Worm (Caenorhabditis elegans) whole organism, L3 larva: ENCODE data around the gene octr-1.

ENCODE experiments used
- ZK546.5 ChIP-seq: sonication (generic microtip); optimal IDR thresholded peaks from 2 replicates; lab custom pipeline; 2017; ENCODE audit warnings: missing biosample characterization, missing genetic modification characterization
- aly-2 ChIP-seq: fragments of 150-350 bp; optimal IDR thresholded peaks from 2 replicates; lab custom pipeline; 2014; ENCODE audit warnings: missing biosample characterization, missing genetic modification characterization
- ceh-16 ChIP-seq: sonication (generic microtip); optimal IDR thresholded peaks from 2 replicates; lab custom pipeline; 2017; ENCODE audit warnings: missing biosample characterization, missing genetic modification characterization
- ceh-28 ChIP-seq: fragments of 150-350 bp; optimal IDR thresholded peaks from 2 replicates; lab custom pipeline; 2014; ENCODE audit warnings: missing biosample characterization, missing genetic modification reagents, missing genetic modification characterization
- ceh-82 ChIP-seq: fragments of 150-350 bp; optimal IDR thresholded peaks from 2 replicates; lab custom pipeline; 2014; ENCODE audit warnings: missing biosample characterization, missing genetic modification characterization
- daf-12 ChIP-seq: fragments of 150-350 bp; optimal IDR thresholded peaks from 2 replicates; lab custom pipeline; 2014; ENCODE audit warnings: missing biosample characterization, missing genetic modification reagents, missing genetic modification characterization
- egl-5 ChIP-seq: fragments of 150-350 bp; optimal IDR thresholded peaks from 2 replicates; lab custom pipeline; 2017; ENCODE audit warnings: missing biosample characterization, missing genetic modification reagents, missing genetic modification characterization, inconsistent platforms
- elt-1 ChIP-seq: fragments of 150-350 bp; optimal IDR thresholded peaks from 2 replicates; lab custom pipeline; 2014; ENCODE audit warnings: missing biosample characterization, missing genetic modification characterization
- elt-2 ChIP-seq: sonication (generic microtip); optimal IDR thresholded peaks from 2 replicates; lab custom pipeline; 2016; ENCODE audit warnings: missing genetic modification reagents, mild to moderate bottlenecking, missing genetic modification characterization, missing compliant biosample characterization
- elt-3 ChIP-seq, 3 experiments: fragments of 150-350 bp in 1 of 3; sonication (generic microtip) in 2 of 3; optimal IDR thresholded peaks; 2 replicates in 2 of 3; 4 replicates in 1 of 3; lab custom pipeline; 2014 to 2017; ENCODE audit warnings: missing biosample characterization in 3 of 3, missing genetic modification characterization in 3 of 3
- eor-1 ChIP-seq, 2 experiments: fragments of 150-350 bp; optimal IDR thresholded peaks; 2 replicates each; lab custom pipeline; 2014 to 2018; ENCODE audit warnings: missing biosample characterization in 2 of 2, missing genetic modification characterization in 2 of 2
- fkh-2 ChIP-seq: fragments of 150-350 bp; optimal IDR thresholded peaks from 2 replicates; lab custom pipeline; 2014; ENCODE audit warnings: missing biosample characterization, missing genetic modification reagents, missing genetic modification characterization
- fos-1 ChIP-seq: fragments of 150-350 bp; optimal IDR thresholded peaks from 2 replicates; lab custom pipeline; 2014; ENCODE audit warnings: missing biosample characterization, missing genetic modification characterization
- lin-15B ChIP-seq: fragments of 150-350 bp; optimal IDR thresholded peaks from 2 replicates; lab custom pipeline; 2014; ENCODE audit warnings: missing biosample characterization, missing genetic modification characterization
- lin-39 ChIP-seq: fragments of 150-350 bp; optimal IDR thresholded peaks from 2 replicates; lab custom pipeline; 2018; ENCODE audit warnings: missing biosample characterization, missing genetic modification reagents, missing genetic modification characterization
- lsy-12 ChIP-seq: sonication (generic microtip); optimal IDR thresholded peaks from 2 replicates; lab custom pipeline; 2016; ENCODE audit warnings: mild to moderate bottlenecking, missing genetic modification characterization, missing compliant biosample characterization
- mdl-1 ChIP-seq: fragments of 150-350 bp; optimal IDR thresholded peaks from 2 replicates; lab custom pipeline; 2014; ENCODE audit warnings: missing biosample characterization, missing genetic modification characterization
- nhr-11 ChIP-seq: fragments of 150-350 bp; optimal IDR thresholded peaks from 2 replicates; lab custom pipeline; 2014; ENCODE audit warnings: missing biosample characterization, missing genetic modification characterization
- nhr-12 ChIP-seq: fragments of 150-350 bp; optimal IDR thresholded peaks from 2 replicates; lab custom pipeline; 2014; ENCODE audit warnings: missing biosample characterization, missing genetic modification characterization
- nhr-23 ChIP-seq: fragments of 150-350 bp; optimal IDR thresholded peaks from 2 replicates; lab custom pipeline; 2014; ENCODE audit warnings: missing biosample characterization, missing genetic modification reagents, missing genetic modification characterization
- nhr-237 ChIP-seq: fragments of 150-350 bp; optimal IDR thresholded peaks from 2 replicates; lab custom pipeline; 2014; ENCODE audit warnings: missing biosample characterization, missing genetic modification characterization
- nhr-25 ChIP-seq: sonication (generic microtip); optimal IDR thresholded peaks from 2 replicates; lab custom pipeline; 2017; ENCODE audit warnings: missing biosample characterization, missing genetic modification characterization
- nhr-43 ChIP-seq: sonication (generic microtip); optimal IDR thresholded peaks from 2 replicates; lab custom pipeline; 2016; ENCODE audit warnings: mild to moderate bottlenecking, missing genetic modification characterization, missing compliant biosample characterization; ENCODE audit not compliant: poor library complexity, severe bottlenecking
- nhr-67 ChIP-seq: fragments of 150-350 bp; optimal IDR thresholded peaks from 2 replicates; lab custom pipeline; 2014; ENCODE audit warnings: missing biosample characterization, missing genetic modification characterization
- nhr-76 ChIP-seq: fragments of 150-350 bp; sonication (generic microtip); optimal IDR thresholded peaks from 5 replicates; lab custom pipeline; 2014; ENCODE audit warnings: missing biosample characterization, missing genetic modification characterization
- skn-1 ChIP-seq: fragments of 150-350 bp; optimal IDR thresholded peaks from 2 replicates; lab custom pipeline; 2014; ENCODE audit warnings: missing biosample characterization, missing genetic modification characterization
- snpc-4 ChIP-seq: fragments of 150-350 bp; optimal IDR thresholded peaks from 2 replicates; lab custom pipeline; 2014; ENCODE audit warnings: missing biosample characterization, missing genetic modification characterization
- tbx-2 ChIP-seq: sonication (generic microtip); optimal IDR thresholded peaks from 2 replicates; lab custom pipeline; 2016; ENCODE audit warnings: mild to moderate bottlenecking, missing genetic modification characterization, missing compliant biosample characterization
- unc-39 ChIP-seq: sonication (generic microtip); optimal IDR thresholded peaks from 4 replicates; lab custom pipeline; 2017; ENCODE audit warnings: missing biosample characterization, missing genetic modification characterization
- zag-1 ChIP-seq: fragments of 150-350 bp; optimal IDR thresholded peaks from 2 replicates; lab custom pipeline; 2014; ENCODE audit warnings: missing biosample characterization, missing genetic modification characterization
- ztf-11 ChIP-seq: fragments of 150-350 bp; optimal IDR thresholded peaks from 2 replicates; lab custom pipeline; 2014; ENCODE audit warnings: missing biosample characterization, missing genetic modification characterization
- ztf-4 ChIP-seq: fragments of 150-350 bp; optimal IDR thresholded peaks from 2 replicates; lab custom pipeline; 2014; ENCODE audit warnings: missing biosample characterization, missing genetic modification characterization

The octr-1 gene

DNA sequence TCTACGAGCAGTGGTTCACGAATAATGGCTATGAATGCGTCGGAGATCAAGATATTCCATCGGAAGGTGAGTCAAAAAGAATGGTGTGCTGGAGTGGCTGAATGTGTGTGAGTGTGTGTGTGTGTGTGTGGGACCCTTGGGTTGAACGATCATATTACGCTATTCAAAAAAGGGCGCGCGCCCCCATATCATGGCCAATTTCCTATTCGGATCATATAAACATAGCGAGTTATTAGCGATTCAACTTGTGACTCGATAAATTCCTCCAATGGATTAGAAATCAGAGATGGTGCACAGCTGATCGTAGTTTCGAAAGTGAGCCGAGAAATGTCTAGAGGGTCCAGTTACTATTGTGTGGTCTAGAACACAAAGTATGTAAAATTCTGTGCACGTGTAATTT, 36.8 kb upstream of the octr-1 start, which contains the start of gene srv-7:
TSS of gene srv-7 (minus strand) at position 101 of the 400 bp plus-strand sequence.
- TF ChIP-seq nhr-12 (tag; lab: Kevin White, UChicago) (no peak), ztf-4 (tag; lab: Kevin White, UChicago) (no peak), nhr-237 (tag; lab: Kevin White, UChicago) (no peak), eor-1 (tag; optimal IDR thresholded peaks at IDR 0.05; lab: Kevin White, UChicago) (no peak)

DNA sequence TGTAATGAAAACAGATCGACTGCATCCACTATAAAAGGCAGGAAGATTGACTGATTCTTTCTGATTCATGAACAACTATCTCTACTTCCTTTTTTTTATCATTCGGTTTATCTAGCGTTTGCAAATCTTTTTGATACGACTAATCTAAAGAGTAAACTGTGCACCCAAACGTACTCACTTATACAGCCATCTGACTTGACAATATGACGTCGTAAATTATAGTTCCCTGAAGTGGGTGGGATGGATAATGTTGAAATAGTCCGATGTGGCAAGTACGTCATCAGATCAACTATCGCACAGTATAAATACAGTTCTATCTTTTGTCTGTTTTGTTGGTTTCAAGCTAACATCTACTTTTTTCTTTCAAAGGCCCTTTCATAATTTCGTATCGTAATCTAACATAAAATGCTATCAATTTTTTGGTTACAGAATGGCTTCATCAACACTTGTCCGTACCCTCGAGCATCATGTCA, 35.9 kb upstream of the octr-1 start, which contains the start of gene T22B7.3:
TSS of gene T22B7.3 (plus strand) at position 423 of the 473 bp plus-strand sequence.
- TF ChIP-seq nhr-11 (tag; lab: Kevin White, UChicago) (no peak), nhr-12 (tag; lab: Kevin White, UChicago) (no peak), tbx-2 (no peak), ztf-11 (tag; lab: Kevin White, UChicago) (no peak)

DNA sequence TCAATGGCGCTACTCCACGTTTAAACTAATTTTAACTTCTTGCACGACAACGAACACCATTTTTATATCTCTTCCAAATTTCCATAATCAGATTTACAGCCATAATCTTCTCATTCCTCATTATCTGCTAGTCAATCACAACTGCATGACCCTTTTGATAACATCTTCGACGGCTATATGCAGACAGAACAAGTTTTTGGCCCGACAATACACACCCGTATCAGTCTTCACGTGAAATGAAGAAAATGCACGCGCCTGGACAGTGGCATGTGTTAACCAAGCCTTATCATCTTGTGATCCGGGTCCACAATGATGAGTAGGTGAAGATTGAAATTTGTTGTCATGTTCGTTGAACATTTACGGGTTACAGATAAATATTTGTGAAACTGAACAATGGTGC, 34.6 kb upstream of the octr-1 start:
- TF ChIP-seq nhr-43 = peak; percentile 89
- peak; percentile 44 for TF ChIP-seq nhr-23 (tag; lab: Kevin White, UChicago)
- TF ChIP-seq egl-5 (tag; lab: Kevin White, UChicago) = no peak
- peak in 1 of 3 experiments; percentile 55 for TF ChIP-seq elt-3 (tag; optimal IDR thresholded peaks at IDR 0.05; lab: Kevin White, UChicago)
- no peak for TF ChIP-seq elt-2 (tag; lab: Kevin White, UChicago)
- no peak for TF ChIP-seq nhr-76 (tag; lab: Kevin White, UChicago)
- TF ChIP-seq unc-39 (tag; lab: Kevin White, UChicago) = no peak
- peak; percentile 82 for TF ChIP-seq elt-1 (tag; lab: Kevin White, UChicago)
- TF ChIP-seq nhr-25 (tag; lab: Kevin White, UChicago) = peak; percentile 76
- TF ChIP-seq ceh-28 = no peak
- peak; percentile 1 for TF ChIP-seq mdl-1 (tag; lab: Kevin White, UChicago)
- TF ChIP-seq skn-1 = no peak
- no peak for TF ChIP-seq tbx-2
- TF ChIP-seq nhr-67 (tag; lab: Kevin White, UChicago) = no peak
- no peak for TF ChIP-seq lin-39 (tag; lab: Kevin White, UChicago)
- no peak for TF ChIP-seq aly-2 (tag; lab: Kevin White, UChicago)
- no peak for TF ChIP-seq nhr-11 (tag; lab: Kevin White, UChicago)

DNA sequence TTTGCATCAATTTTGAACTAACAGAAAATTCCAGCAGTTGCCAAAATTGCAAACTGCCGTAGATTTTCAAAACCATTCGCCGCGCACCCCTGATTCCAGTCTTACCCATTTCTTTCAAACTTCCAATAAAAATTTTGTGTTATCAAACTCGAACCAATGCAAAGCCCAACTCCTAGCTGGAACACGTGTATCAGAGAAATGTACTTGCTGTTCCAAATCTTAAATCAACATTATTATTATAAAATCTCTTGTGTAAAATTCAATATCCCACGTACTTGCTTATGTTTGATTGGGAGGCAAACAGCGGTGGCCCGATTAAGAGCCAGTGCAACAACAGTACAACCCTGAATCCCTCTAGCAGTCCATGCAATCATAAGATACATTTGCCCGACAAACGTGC, 33.1 kb upstream of the octr-1 start:
- TF ChIP-seq lin-15B (no peak), zag-1 (tag; lab: Kevin White, UChicago) (no peak), fos-1 (tag; lab: Kevin White, UChicago) (no peak), snpc-4 (tag; lab: Kevin White, UChicago) (no peak), nhr-43 (no peak), fkh-2 (tag; lab: Kevin White, UChicago) (no peak), ztf-4 (tag; lab: Kevin White, UChicago) (no peak), ceh-16 (tag; lab: Kevin White, UChicago) (no peak)
- TF ChIP-seq, all 47 proteins: peak for 0

DNA sequence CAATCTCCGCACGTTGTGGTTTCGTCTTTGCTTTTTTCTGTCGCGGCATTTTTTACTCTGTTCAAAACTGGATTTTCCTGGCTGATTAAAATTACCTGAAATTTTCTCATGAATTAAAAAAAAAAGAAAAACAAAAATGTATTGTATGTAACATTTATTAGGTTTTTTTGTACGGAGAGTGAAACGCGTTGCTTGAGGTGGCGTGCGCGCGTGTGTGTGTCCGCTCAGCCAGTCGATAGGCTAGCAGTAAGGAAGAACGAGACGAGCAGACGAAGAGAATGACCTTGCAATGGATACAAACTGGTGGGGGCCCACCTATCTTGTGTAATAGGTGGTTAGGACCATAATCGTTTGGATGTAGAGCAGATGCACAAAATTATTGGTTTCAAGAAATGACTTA, 30.3 kb upstream of the octr-1 start, which contains the start of gene T22B7.4:
TSS of gene T22B7.4 (minus strand) at position 101 of the 400 bp plus-strand sequence.
- no peak for TF ChIP-seq ZK546.5 (tag; lab: Kevin White, UChicago)
- TF ChIP-seq ceh-82 (tag; lab: Kevin White, UChicago) = no peak
- no peak for TF ChIP-seq daf-12 (tag; lab: Kevin White, UChicago)
- TF ChIP-seq ztf-4 (tag; lab: Kevin White, UChicago) = no peak
- TF ChIP-seq nhr-43 = no peak

DNA sequence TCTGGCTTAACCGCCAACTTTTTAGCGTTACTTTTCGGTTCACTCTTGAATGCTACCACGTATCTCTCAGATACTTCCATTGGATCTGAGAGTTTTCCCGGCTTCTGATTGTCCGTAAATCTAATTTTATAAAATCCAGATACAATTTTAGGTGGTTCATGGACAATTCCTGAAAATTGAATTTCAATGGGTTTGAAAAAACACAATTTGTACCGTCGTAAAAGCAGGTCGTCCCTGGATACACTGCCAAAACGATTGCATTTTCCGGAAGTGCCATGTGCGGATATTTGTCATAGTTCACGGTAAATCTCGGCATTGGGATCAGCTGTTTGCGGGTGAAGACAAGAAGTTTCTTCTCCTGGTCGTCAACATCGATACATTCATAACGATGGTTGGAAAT, 28.5 kb upstream of the octr-1 start:
- TF ChIP-seq ZK546.5 (tag; lab: Kevin White, UChicago) (no peak), lsy-12 (tag; lab: Kevin White, UChicago) (no peak), nhr-11 (tag; lab: Kevin White, UChicago) (no peak), ztf-4 (tag; lab: Kevin White, UChicago) (no peak)
- TF ChIP-seq, all 47 proteins: peak for 0
